Worm (Caenorhabditis elegans): ENCODE results near the gene W04G3.7.

The W04G3.7 gene

ce11 chrX:11053615-11054014 is 31.4 kb downstream of the W04G3.7 start, which contains the start of gene C09F12.2:
C09F12.2 (plus strand) TSS chrX:11053915.
- TF ChIP-seq drap-1 (GFP tag; optimal IDR thresholded peaks at IDR 0.05) (no peak), bed-3 (GFP tag; optimal IDR thresholded peaks at IDR 0.05) (no peak), nhr-76 (tag; optimal IDR thresholded peaks at IDR 0.05) (no peak), tbx-8 (GFP tag; optimal IDR thresholded peaks at IDR 0.05) (no peak), mab-5 (tag; optimal IDR thresholded peaks at IDR 0.05) (no peak), pha-4 (tag; optimal IDR thresholded peaks at IDR 0.05) (no peak), flh-1 (GFP tag; optimal IDR thresholded peaks at IDR 0.05) (no peak), nhr-2 (tag; optimal IDR thresholded peaks at IDR 0.05) (no peak), hlh-1 (tag; optimal IDR thresholded peaks at IDR 0.05) (no peak), unc-62 (GFP tag; optimal IDR thresholded peaks at IDR 0.05) (no peak), lin-13 (tag; optimal IDR thresholded peaks at IDR 0.05) (no peak), mls-2 (tag; optimal IDR thresholded peaks at IDR 0.05) (no peak), lsy-2 (tag; optimal IDR thresholded peaks at IDR 0.05) (no peak), nhr-237 (tag; optimal IDR thresholded peaks at IDR 0.05) (no peak), unc-39 (tag; optimal IDR thresholded peaks at IDR 0.05) (no peak), cnd-1 (tag; optimal IDR thresholded peaks at IDR 0.05) (no peak)

- TF ChIP-seq mab-5 (tag; optimal IDR thresholded peaks at IDR 0.05), result no peak
- TF ChIP-seq lin-13 (tag; optimal IDR thresholded peaks at IDR 0.05), result no peak
- no peak for TF ChIP-seq elt-3 (tag; optimal IDR thresholded peaks at IDR 0.05)
- no peak for TF ChIP-seq lsy-2 (tag; optimal IDR thresholded peaks at IDR 0.05)
- TF ChIP-seq flh-1 (GFP tag; optimal IDR thresholded peaks at IDR 0.05), result no peak
- TF ChIP-seq pha-4 (tag; optimal IDR thresholded peaks at IDR 0.05), result no peak
- no peak for TF ChIP-seq M03D4.4 (tag; optimal IDR thresholded peaks at IDR 0.05)
- no peak for TF ChIP-seq ceh-43 (GFP tag; optimal IDR thresholded peaks at IDR 0.05)
- TF ChIP-seq sptf-1 (tag; optimal IDR thresholded peaks at IDR 0.05), result no peak
- no peak for TF ChIP-seq cnd-1 (tag; optimal IDR thresholded peaks at IDR 0.05)
- no peak for TF ChIP-seq nhr-2 (tag; optimal IDR thresholded peaks at IDR 0.05)
- TF ChIP-seq unc-120 (tag; optimal IDR thresholded peaks at IDR 0.05; ENCODE audit: poor library complexity, severe bottlenecking), result no peak
- TF ChIP-seq ztf-11 (tag; optimal IDR thresholded peaks at IDR 0.05), result no peak
- no peak for TF ChIP-seq mls-2 (tag; optimal IDR thresholded peaks at IDR 0.05)
- TF ChIP-seq ham-2 (GFP tag; optimal IDR thresholded peaks at IDR 0.05), result no peak
- TF ChIP-seq ceh-39 (tag; optimal IDR thresholded peaks at IDR 0.05), result no peak
- TF ChIP-seq tbx-8 (GFP tag; optimal IDR thresholded peaks at IDR 0.05), result no peak
- no peak for TF ChIP-seq ces-1 (GFP tag; optimal IDR thresholded peaks at IDR 0.05)
- TF ChIP-seq elt-1 (tag; optimal IDR thresholded peaks at IDR 0.05; ENCODE audit: borderline replicate concordance, insufficient read depth), result no peak
Observed at ce11 chrX:11050335-11050734, 34.7 kb downstream of the W04G3.7 start.

- TF ChIP-seq ceh-43 (GFP tag; optimal IDR thresholded peaks at IDR 0.05) (no peak), elt-3 (tag; optimal IDR thresholded peaks at IDR 0.05) (no peak), unc-120 (tag; optimal IDR thresholded peaks at IDR 0.05; ENCODE audit: poor library complexity, severe bottlenecking) (no peak), nhr-76 (tag; optimal IDR thresholded peaks at IDR 0.05) (no peak), nhr-2 (tag; optimal IDR thresholded peaks at IDR 0.05) (no peak), M03D4.4 (tag; optimal IDR thresholded peaks at IDR 0.05) (no peak), snpc-4 (tag; optimal IDR thresholded peaks at IDR 0.05) (no peak), unc-39 (tag; optimal IDR thresholded peaks at IDR 0.05) (no peak), sem-2 (GFP tag; optimal IDR thresholded peaks at IDR 0.05) (no peak), mls-2 (tag; optimal IDR thresholded peaks at IDR 0.05) (no peak), hlh-1 (tag; optimal IDR thresholded peaks at IDR 0.05) (no peak), ceh-39 (tag; optimal IDR thresholded peaks at IDR 0.05) (no peak)
Observed at ce11 chrX:11047183-11047582, 37.9 kb downstream of the W04G3.7 start, which contains the start of gene clc-1. clc-1 (plus strand) TSS chrX:11047446.

ce11 chrX:11042777-11043176 is 42.3 kb downstream of the W04G3.7 start, which contains the start of gene C09F12.3:
C09F12.3 (minus strand) TSS chrX:11042877.
- TF ChIP-seq unc-39 (tag; optimal IDR thresholded peaks at IDR 0.05) (no peak), nhr-28 (tag; optimal IDR thresholded peaks at IDR 0.05) (no peak), unc-120 (tag; optimal IDR thresholded peaks at IDR 0.05; ENCODE audit: poor library complexity, severe bottlenecking) (no peak), ztf-11 (tag; optimal IDR thresholded peaks at IDR 0.05) (no peak), mab-5 (tag; optimal IDR thresholded peaks at IDR 0.05) (no peak), zip-8 (tag; optimal IDR thresholded peaks at IDR 0.05) (no peak), sptf-1 (tag; optimal IDR thresholded peaks at IDR 0.05) (no peak), drap-1 (GFP tag; optimal IDR thresholded peaks at IDR 0.05) (no peak), lin-13 (tag; optimal IDR thresholded peaks at IDR 0.05) (no peak), elt-1 (tag; optimal IDR thresholded peaks at IDR 0.05; ENCODE audit: borderline replicate concordance, insufficient read depth) (no peak), mep-1 (tag; optimal IDR thresholded peaks at IDR 0.05) (no peak), nhr-2 (tag; optimal IDR thresholded peaks at IDR 0.05) (no peak), hlh-1 (tag; optimal IDR thresholded peaks at IDR 0.05) (no peak), ham-2 (GFP tag; optimal IDR thresholded peaks at IDR 0.05) (no peak), ces-1 (GFP tag; optimal IDR thresholded peaks at IDR 0.05) (no peak), snpc-4 (tag; optimal IDR thresholded peaks at IDR 0.05) (no peak), ceh-83 (GFP tag; optimal IDR thresholded peaks at IDR 0.05) (no peak), elt-3 (tag; optimal IDR thresholded peaks at IDR 0.05) (no peak)
